Fruit fly (Drosophila melanogaster) whole organism, embryonic: ENCODE data around the gene CG7370.

ENCODE experiments used
- CG10321 ChIP-seq: fragments of 200-800 bp; sonication (Bioruptor generic); IDR thresholded peaks from 2 replicates; pipeline ENCODE4 v1.3.6; 2022; ENCODE audit warnings: missing biosample characterization, missing genetic modification characterization
- CG10654 ChIP-seq: fragments of 200-800 bp; sonication (Bioruptor generic); optimal IDR thresholded peaks from 2 replicates; lab custom pipeline; 2016; ENCODE audit warnings: missing biosample characterization, missing genetic modification characterization
- CG11456 ChIP-seq: fragments of 200-800 bp; sonication (Bioruptor generic); IDR thresholded peaks from 3 replicates; pipeline ENCODE4 v1.3.6; 2022; ENCODE audit warnings: missing biosample characterization, missing genetic modification characterization
- CG11723 ChIP-seq: fragments of 200-800 bp; sonication (Bioruptor generic); optimal IDR thresholded peaks from 2 replicates; lab custom pipeline; 2017; ENCODE audit warnings: missing biosample characterization, mild to moderate bottlenecking, missing genetic modification characterization
- CG12236 ChIP-seq: fragments of 200-800 bp; sonication (Bioruptor generic); optimal IDR thresholded peaks from 2 replicates; lab custom pipeline; 2016; ENCODE audit warnings: missing biosample characterization, missing genetic modification characterization
- CG1233 ChIP-seq: fragments of 200-800 bp; sonication (Bioruptor generic); optimal IDR thresholded peaks from 4 replicates; lab custom pipeline; 2018; ENCODE audit warnings: missing biosample characterization, mild to moderate bottlenecking, missing genetic modification characterization
- CG13287 ChIP-seq: fragments of 200-800 bp; sonication (Bioruptor generic); IDR thresholded peaks from 2 replicates; pipeline ENCODE4 v1.3.6; 2022; ENCODE audit warnings: missing biosample characterization, missing genetic modification characterization; ENCODE audit not compliant: partially characterized antibody
- CG15601 ChIP-seq: fragments of 200-800 bp; sonication (Bioruptor generic); optimal IDR thresholded peaks from 3 replicates; lab custom pipeline; 2019; ENCODE audit warnings: missing biosample characterization, mild to moderate bottlenecking, missing genetic modification characterization, moderate library complexity
- CG17361 ChIP-seq: fragments of 200-800 bp; sonication (Bioruptor generic); IDR thresholded peaks from 3 replicates; pipeline ENCODE4 v1.3.6; 2022; ENCODE audit warnings: missing biosample characterization, missing genetic modification characterization
- CG18764 ChIP-seq: fragments of 200-800 bp; sonication (Bioruptor generic); optimal IDR thresholded peaks from 3 replicates; lab custom pipeline; 2016; ENCODE audit warnings: missing biosample characterization, missing genetic modification characterization
- CG30403 ChIP-seq: fragments of 200-800 bp; sonication (Bioruptor generic); optimal IDR thresholded peaks from 3 replicates; lab custom pipeline; 2016; ENCODE audit warnings: missing biosample characterization, missing genetic modification characterization
- CG3407 ChIP-seq: fragments of 200-800 bp; sonication (Bioruptor generic); optimal IDR thresholded peaks from 2 replicates; lab custom pipeline; 2018; ENCODE audit warnings: missing biosample characterization, mild to moderate bottlenecking, missing genetic modification characterization
- CG34422 ChIP-seq: fragments of 200-800 bp; sonication (Bioruptor generic); IDR thresholded peaks from 3 replicates; pipeline ENCODE4 v1.3.6; 2022; ENCODE audit warnings: missing biosample characterization, missing genetic modification characterization
- CG4328 ChIP-seq: fragments of 200-800 bp; sonication (Bioruptor generic); optimal IDR thresholded peaks from 3 replicates; lab custom pipeline; 2017; ENCODE audit warnings: missing biosample characterization, missing genetic modification reagents, missing genetic modification characterization
- CG4360 ChIP-seq: fragments of 200-800 bp; sonication (Bioruptor generic); IDR thresholded peaks from 2 replicates; pipeline ENCODE4 v1.3.6; 2022; ENCODE audit warnings: missing biosample characterization, missing genetic modification characterization
- CG4820 ChIP-seq: fragments of 200-800 bp; sonication (Bioruptor generic); optimal IDR thresholded peaks from 3 replicates; lab custom pipeline; 2016; ENCODE audit warnings: missing biosample characterization, missing genetic modification characterization
- CG6175 ChIP-seq: fragments of 200-800 bp; sonication (Bioruptor generic); IDR thresholded peaks from 3 replicates; pipeline ENCODE4 v1.3.6; 2022; ENCODE audit warnings: missing biosample characterization, missing genetic modification characterization
- CG6689 ChIP-seq: fragments of 200-800 bp; sonication (Bioruptor generic); IDR thresholded peaks from 2 replicates; pipeline ENCODE4 v1.3.6; 2022; ENCODE audit warnings: missing biosample characterization, missing genetic modification characterization
- CG7372 ChIP-seq: fragments of 200-800 bp; sonication (Bioruptor generic); IDR thresholded peaks from 2 replicates; pipeline ENCODE4 v1.3.6; 2022; ENCODE audit warnings: missing biosample characterization, missing genetic modification characterization
- CG7745 ChIP-seq: fragments of 200-800 bp; sonication (Bioruptor generic); optimal IDR thresholded peaks from 2 replicates; lab custom pipeline; 2018; ENCODE audit warnings: missing biosample characterization, mild to moderate bottlenecking, missing genetic modification characterization, moderate library complexity
- CG7928 ChIP-seq: fragments of 200-800 bp; sonication (Bioruptor generic); optimal IDR thresholded peaks from 2 replicates; lab custom pipeline; 2017; ENCODE audit warnings: missing biosample characterization, mild to moderate bottlenecking, missing genetic modification characterization
- CG8388 ChIP-seq: fragments of 200-800 bp; sonication (Bioruptor generic); optimal IDR thresholded peaks from 2 replicates; lab custom pipeline; 2019; ENCODE audit warnings: missing biosample characterization, mild to moderate bottlenecking, missing genetic modification characterization, moderate library complexity
- CG9215 ChIP-seq: fragments of 200-800 bp; sonication (Bioruptor generic); IDR thresholded peaks from 2 replicates; pipeline ENCODE4 v1.3.6; 2022; ENCODE audit warnings: missing biosample characterization, missing genetic modification characterization
- CG9932 ChIP-seq: fragments of 200-800 bp; sonication (Bioruptor generic); IDR thresholded peaks from 2 replicates; pipeline ENCODE4 v1.3.6; 2022; ENCODE audit warnings: missing biosample characterization, missing genetic modification characterization
- CTCF ChIP-seq: fragments of 200-800 bp; sonication (Bioruptor generic); optimal IDR thresholded peaks from 2 replicates; lab custom pipeline; 2017; ENCODE audit warnings: missing biosample characterization, mild to moderate bottlenecking, missing genetic modification characterization, moderate library complexity
- HLH3B ChIP-seq: fragments of 200-800 bp; sonication (Bioruptor generic); IDR thresholded peaks from 2 replicates; pipeline ENCODE4 v1.3.6; 2022; ENCODE audit warnings: missing biosample characterization, missing genetic modification characterization
- HLH54F ChIP-seq: fragments of 200-800 bp; sonication (Bioruptor generic); optimal IDR thresholded peaks from 3 replicates; lab custom pipeline; 2016; ENCODE audit warnings: missing biosample characterization, missing genetic modification characterization
- Hey ChIP-seq: fragments of 200-800 bp; sonication (Bioruptor generic); optimal IDR thresholded peaks from 3 replicates; lab custom pipeline; 2018; ENCODE audit warnings: missing biosample characterization, mild to moderate bottlenecking, missing genetic modification characterization
- Jarid2 ChIP-seq: fragments of 200-800 bp; sonication (Bioruptor generic); optimal IDR thresholded peaks from 3 replicates; lab custom pipeline; 2017; ENCODE audit warnings: mild to moderate bottlenecking, missing biosample characterization, missing genetic modification reagents, missing genetic modification characterization
- TFAM ChIP-seq: fragments of 200-800 bp; sonication (Bioruptor generic); optimal IDR thresholded peaks from 2 replicates; lab custom pipeline; 2017; ENCODE audit warnings: missing biosample characterization, missing genetic modification characterization, inconsistent platforms
- Usf ChIP-seq: fragments of 200-800 bp; sonication (Bioruptor generic); optimal IDR thresholded peaks from 2 replicates; lab custom pipeline; 2017; ENCODE audit warnings: missing genotype, missing biosample characterization, missing genetic modification characterization
- YL-1 ChIP-seq: fragments of 200-800 bp; sonication (Bioruptor generic); optimal IDR thresholded peaks from 3 replicates; lab custom pipeline; 2017; ENCODE audit warnings: missing biosample characterization, mild to moderate bottlenecking, missing genetic modification characterization
- aop ChIP-seq: fragments of 200-800 bp; sonication (Bioruptor generic); IDR thresholded peaks from 2 replicates; pipeline ENCODE4 v1.3.6; 2022; ENCODE audit warnings: missing biosample characterization, missing genetic modification characterization
- ato ChIP-seq: fragments of 200-800 bp; sonication (Bioruptor generic); IDR thresholded peaks from 2 replicates; pipeline ENCODE4 v1.3.6; 2022; ENCODE audit warnings: missing biosample characterization, missing genetic modification characterization; ENCODE audit not compliant: partially characterized antibody
- bigmax ChIP-seq: fragments of 200-800 bp; sonication (Bioruptor generic); optimal IDR thresholded peaks from 2 replicates; lab custom pipeline; 2018; ENCODE audit warnings: missing biosample characterization, mild to moderate bottlenecking, missing genetic modification characterization
- cato ChIP-seq: fragments of 200-800 bp; sonication (Bioruptor generic); optimal IDR thresholded peaks from 2 replicates; lab custom pipeline; 2016; ENCODE audit warnings: missing biosample characterization, missing genetic modification characterization, borderline replicate concordance
- dimm ChIP-seq: fragments of 200-800 bp; sonication (Bioruptor generic); IDR thresholded peaks from 2 replicates; pipeline ENCODE4 v1.3.6; 2022; ENCODE audit warnings: missing biosample characterization, missing genetic modification characterization
- dmrt99B ChIP-seq: fragments of 200-800 bp; sonication (Bioruptor generic); optimal IDR thresholded peaks from 2 replicates; lab custom pipeline; 2018; ENCODE audit warnings: missing biosample characterization, mild to moderate bottlenecking, missing genetic modification characterization, moderate library complexity
- en ChIP-seq: fragments of 200-800 bp; sonication (Bioruptor generic); optimal IDR thresholded peaks from 2 replicates; lab custom pipeline; 2016; ENCODE audit warnings: missing biosample characterization, missing genetic modification characterization
- gcm2 ChIP-seq: fragments of 200-800 bp; sonication (Bioruptor generic); optimal IDR thresholded peaks from 2 replicates; lab custom pipeline; 2016; ENCODE audit warnings: missing biosample characterization, missing genetic modification characterization
- gfzf ChIP-seq: fragments of 200-800 bp; sonication (Bioruptor generic); optimal IDR thresholded peaks from 2 replicates; lab custom pipeline; 2016; ENCODE audit warnings: missing biosample characterization, mild to moderate bottlenecking, missing genetic modification characterization, moderate library complexity
- grau ChIP-seq: fragments of 200-800 bp; optimal IDR thresholded peaks from 3 replicates; lab custom pipeline; 2019; ENCODE audit warnings: missing biosample characterization, mild to moderate bottlenecking, missing genetic modification characterization, moderate library complexity
- h ChIP-seq: fragments of >200 bp; optimal IDR thresholded peaks from 2 replicates; lab custom pipeline; 2017
- lov ChIP-seq, 2 experiments: fragments of 200-800 bp in 1 of 2; fragments of >200 bp in 1 of 2; sonication (Bioruptor generic) in 1 of 2; IDR thresholded peaks in 1 of 2; optimal IDR thresholded peaks in 1 of 2; 2 replicates in 1 of 2; 3 replicates in 1 of 2; pipeline versions ENCODE4 v1.3.6 to Lab custom; 2017 to 2022; ENCODE audit warnings: missing biosample characterization in 1 of 2, missing genetic modification characterization in 1 of 2
- mirr ChIP-seq: fragments of 200-800 bp; sonication (Bioruptor generic); optimal IDR thresholded peaks from 3 replicates; lab custom pipeline; 2018; ENCODE audit warnings: missing biosample characterization, mild to moderate bottlenecking, missing genetic modification characterization
- oc ChIP-seq: fragments of 200-800 bp; sonication (Bioruptor generic); optimal IDR thresholded peaks from 2 replicates; lab custom pipeline; 2018; ENCODE audit warnings: missing biosample characterization, mild to moderate bottlenecking, missing genetic modification characterization, moderate library complexity
- sc ChIP-seq, 3 experiments: fragments of >200 bp in 2 of 3; fragments of 200-800 bp in 1 of 3; sonication (Bioruptor generic) in 1 of 3; optimal IDR thresholded peaks; 2 replicates in 2 of 3; 3 replicates in 1 of 3; lab custom pipeline; 2017; ENCODE audit warnings: mild to moderate bottlenecking in 1 of 3, missing biosample characterization in 1 of 3, missing genetic modification characterization in 1 of 3, missing genetic modification reagents in 1 of 3
- seq ChIP-seq: fragments of 200-800 bp; sonication (Bioruptor generic); IDR thresholded peaks from 2 replicates; pipeline ENCODE4 v1.3.6; 2022; ENCODE audit warnings: missing biosample characterization, missing genetic modification characterization
- vnd ChIP-seq: fragments of 200-800 bp; sonication (Bioruptor generic); IDR thresholded peaks from 3 replicates; pipeline ENCODE4 v1.3.6; 2022; ENCODE audit warnings: missing biosample characterization, missing genetic modification characterization; ENCODE audit not compliant: partially characterized antibody
- zen2 ChIP-seq: fragments of 200-800 bp; sonication (Bioruptor generic); IDR thresholded peaks from 3 replicates; pipeline ENCODE4 v1.3.6; 2022; ENCODE audit warnings: missing biosample characterization, missing genetic modification characterization; ENCODE audit not compliant: partially characterized antibody

The CG7370 gene

dm6 chr3L:21808003-21808530, 38.5 kb downstream of the CG7370 start (continued):
- TF ChIP-seq CG4820 (GFP tag; lab: Kevin White, UChicago) (peak; percentile 50), CG4360 (GFP tag; lab: Robert Waterston, UW) (0 out of 2 replicates have a peak, but pooled peaks have one; percentile 8), CG9215 (GFP tag; lab: Robert Waterston, UW) (0 out of 2 replicates have a peak, but pooled peaks have one; percentile 17), Hey (tag; lab: Kevin White, UChicago) (no peak), lov (optimal IDR thresholded peaks at IDR 0.05; lab: Kevin White, UChicago) (no peak), lov (GFP tag; IDR thresholded peaks at IDR 0.05; lab: Robert Waterston, UW) (0 out of 3 replicates have a peak, but pooled peaks have one; percentile 62), HLH54F (GFP tag; lab: Kevin White, UChicago) (no peak), CG11723 (GFP tag; lab: Kevin White, UChicago) (peak; percentile 47), CG11456 (GFP tag; lab: Robert Waterston, UW) (no peak), vnd (GFP tag; lab: Robert Waterston, UW) (no peak), CG7928 (no peak), mirr (GFP tag; lab: Kevin White, UChicago) (no peak), CG10321 (GFP tag; lab: Robert Waterston, UW) (peak; percentile 11; the same call in 1 of the 2 replicates), cato (peak; percentile 3), CG34422 (GFP tag; lab: Robert Waterston, UW) (peak; percentile 68; the same call in 2 of the 3 replicates), aop (GFP tag; lab: Robert Waterston, UW) (no peak), seq (GFP tag; lab: Robert Waterston, UW) (peak; percentile 47; the same call in 1 of the 2 replicates), CG18764 (GFP tag; lab: Kevin White, UChicago) (peak; percentile 41), CG13287 (GFP tag; lab: Robert Waterston, UW) (no peak), HLH3B (GFP tag; lab: Robert Waterston, UW) (0 out of 2 replicates have a peak, but pooled peaks have one; percentile 44), CG7745 (tag; lab: Kevin White, UChicago) (no peak), gcm2 (no peak), CG17361 (peak; percentile 82), CG1233 (peak; percentile 35), sc (optimal IDR thresholded peaks at IDR 0.05; lab: Kevin White, UChicago) (no peak), sc (GFP tag; optimal IDR thresholded peaks at IDR 0.05; lab: Kevin White, UChicago) (peak; percentile 44), Usf (GFP tag; lab: Kevin White, UChicago) (no peak), CG8388 (GFP tag; lab: Kevin White, UChicago) (peak; percentile 68), CG7372 (GFP tag; lab: Robert Waterston, UW) (no peak), h (lab: Kevin White, UChicago) (no peak), CG15601 (tag; lab: Kevin White, UChicago) (no peak), CG6175 (GFP tag; lab: Robert Waterston, UW) (no peak), CG12236 (GFP tag; lab: Kevin White, UChicago) (no peak), CG3407 (GFP tag; lab: Kevin White, UChicago) (peak; percentile 25), CG9932 (GFP tag; lab: Robert Waterston, UW) (peak; percentile 60), dmrt99B (tag; lab: Kevin White, UChicago) (no peak), YL-1 (GFP tag; lab: Kevin White, UChicago) (no peak), bigmax (GFP tag; lab: Kevin White, UChicago) (no peak), gfzf (GFP tag; lab: Kevin White, UChicago) (no peak), zen2 (GFP tag; lab: Robert Waterston, UW) (no peak), Jarid2 (GFP tag; lab: Kevin White, UChicago) (peak; percentile 56), CG6689 (GFP tag; lab: Robert Waterston, UW) (peak; percentile 63), en (GFP tag; lab: Kevin White, UChicago) (no peak), TFAM (GFP tag; lab: Kevin White, UChicago) (no peak), dimm (GFP tag; lab: Robert Waterston, UW) (0 out of 2 replicates have a peak, but pooled peaks have one; percentile 15), oc (tag; lab: Kevin White, UChicago) (peak; percentile 71), CG4328 (peak; percentile 9), CG30403 (GFP tag; lab: Kevin White, UChicago) (peak; percentile 52), CTCF (GFP tag; lab: Kevin White, UChicago) (no peak), grau (tag; lab: Kevin White, UChicago) (peak; percentile 71), ato (GFP tag; lab: Robert Waterston, UW) (no peak), CG10654 (GFP tag; lab: Kevin White, UChicago) (peak; percentile 54)
